Fruit fly (Drosophila melanogaster): ENCODE measurements around the gene Xport-A.
A peak's percentile ranks its signal among the peaks of the same experiment; 100 is the strongest.

Gene Xport-A

DNA sequence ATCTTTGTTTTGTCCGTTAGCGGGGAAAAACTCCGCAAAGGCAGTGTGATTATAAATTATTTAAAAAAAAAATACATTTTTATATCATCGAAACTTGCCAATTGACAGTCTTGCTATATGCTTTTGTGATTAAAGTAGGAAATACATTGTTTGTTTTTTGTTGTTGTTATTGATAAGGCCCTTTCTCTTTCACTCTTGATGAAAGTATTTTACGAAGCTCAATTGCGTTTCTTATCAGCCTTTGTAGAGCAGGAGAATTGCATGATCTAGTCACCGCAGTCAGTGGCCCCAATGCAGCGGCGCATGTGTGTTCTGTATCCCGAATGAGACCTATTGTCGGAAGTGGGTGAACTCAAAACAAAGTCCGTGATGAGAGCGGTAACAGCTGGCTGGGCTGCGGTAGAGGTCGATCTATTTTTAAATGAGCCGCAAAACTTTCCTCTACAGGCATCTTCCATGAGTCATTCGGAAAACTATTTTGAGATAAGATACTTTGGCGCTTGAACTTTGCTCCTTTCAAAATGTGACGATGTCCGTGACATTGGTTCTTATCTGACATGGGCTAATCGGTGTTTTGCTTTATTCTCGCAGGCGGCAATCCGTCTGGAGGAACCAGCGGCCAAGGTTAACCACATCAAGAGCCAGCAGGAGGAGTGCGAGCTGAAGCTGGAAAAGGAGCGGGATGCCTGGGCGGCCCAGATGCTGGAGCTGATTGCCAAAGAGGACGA, 4.7 kb downstream of the Xport-A start:
- TF ChIP-seq CG8478 (optimal IDR thresholded peaks at IDR 0.05) (no peak), CTCF (optimal IDR thresholded peaks at IDR 0.05) (no peak)

DNA sequence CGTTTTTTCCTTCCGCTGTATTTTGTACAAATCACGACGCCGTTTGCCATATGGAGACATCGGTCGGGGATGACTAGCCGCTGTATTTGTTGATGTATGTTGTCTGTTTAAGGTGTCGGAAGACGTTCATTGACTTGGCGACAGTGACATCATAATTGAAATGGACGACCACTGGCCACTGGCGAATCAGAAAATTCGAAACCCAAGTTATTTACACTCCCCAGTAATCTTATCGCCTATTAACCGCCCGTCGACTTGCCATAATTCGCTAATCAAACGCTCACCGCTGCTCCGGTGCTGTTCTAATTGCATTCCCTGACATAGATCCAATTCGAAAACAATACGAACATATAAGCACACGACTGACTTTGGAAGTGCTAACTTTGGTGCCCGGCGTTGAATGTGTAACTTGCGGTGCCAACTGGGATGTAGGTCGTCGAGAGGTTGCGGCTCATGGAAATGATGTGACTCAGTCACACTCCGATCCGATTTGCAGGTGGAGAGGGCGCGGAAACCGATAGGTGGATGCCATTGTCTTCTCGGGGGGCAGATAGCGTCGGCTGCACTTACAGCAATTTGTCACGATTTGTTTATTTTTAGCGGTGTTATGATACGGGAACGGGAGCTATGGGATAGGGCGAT, 5.5 kb downstream of the Xport-A start:
- TF ChIP-seq CG8478 (optimal IDR thresholded peaks at IDR 0.05): no peak
- no peak for TF ChIP-seq CTCF (optimal IDR thresholded peaks at IDR 0.05)

DNA sequence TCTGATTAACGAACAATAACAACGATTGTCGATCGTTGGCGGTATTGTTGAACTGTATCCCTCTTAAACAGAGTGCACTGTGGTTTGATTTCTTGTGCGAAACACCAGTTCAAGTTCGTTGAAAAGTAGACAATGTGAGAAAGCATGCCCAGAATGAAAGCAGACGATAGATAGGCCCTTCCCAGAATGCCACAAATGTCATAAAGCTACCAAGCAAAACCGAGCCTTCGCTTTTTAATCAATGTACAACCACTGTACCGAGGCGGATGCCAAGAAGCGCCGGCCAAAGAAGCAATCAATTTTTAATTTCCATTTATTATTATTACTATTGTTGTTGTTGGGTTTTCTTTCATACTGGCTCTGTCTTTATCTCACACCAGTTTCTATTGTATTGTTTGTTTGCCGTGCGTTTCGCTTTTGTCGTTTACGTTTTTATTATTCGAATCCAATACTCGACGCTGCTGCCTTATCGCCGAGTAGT, 6.3 kb downstream of the Xport-A start:
- TF ChIP-seq CTCF (optimal IDR thresholded peaks at IDR 0.05) (no peak), CG8478 (optimal IDR thresholded peaks at IDR 0.05) (no peak)

- no peak for TF ChIP-seq CTCF (optimal IDR thresholded peaks at IDR 0.05)
- TF ChIP-seq CG8478 (optimal IDR thresholded peaks at IDR 0.05): no peak
These were observed 9.2 kb downstream of the Xport-A start for dm6 chr3R:19905932-19906439.

dm6 chr3R:19904865-19905373, 10.3 kb downstream of the Xport-A start, which contains the start of the genes Surf6 and RhoGAP92B:
Gene Surf6, minus strand, starts transcription at chr3R:19904868.
Gene RhoGAP92B, plus strand, starts transcription at chr3R:19905164.
- TF ChIP-seq CG8478 (optimal IDR thresholded peaks at IDR 0.05) (no peak), CTCF (optimal IDR thresholded peaks at IDR 0.05) (peak in 1 of 2 experiments; percentile 9)

DNA sequence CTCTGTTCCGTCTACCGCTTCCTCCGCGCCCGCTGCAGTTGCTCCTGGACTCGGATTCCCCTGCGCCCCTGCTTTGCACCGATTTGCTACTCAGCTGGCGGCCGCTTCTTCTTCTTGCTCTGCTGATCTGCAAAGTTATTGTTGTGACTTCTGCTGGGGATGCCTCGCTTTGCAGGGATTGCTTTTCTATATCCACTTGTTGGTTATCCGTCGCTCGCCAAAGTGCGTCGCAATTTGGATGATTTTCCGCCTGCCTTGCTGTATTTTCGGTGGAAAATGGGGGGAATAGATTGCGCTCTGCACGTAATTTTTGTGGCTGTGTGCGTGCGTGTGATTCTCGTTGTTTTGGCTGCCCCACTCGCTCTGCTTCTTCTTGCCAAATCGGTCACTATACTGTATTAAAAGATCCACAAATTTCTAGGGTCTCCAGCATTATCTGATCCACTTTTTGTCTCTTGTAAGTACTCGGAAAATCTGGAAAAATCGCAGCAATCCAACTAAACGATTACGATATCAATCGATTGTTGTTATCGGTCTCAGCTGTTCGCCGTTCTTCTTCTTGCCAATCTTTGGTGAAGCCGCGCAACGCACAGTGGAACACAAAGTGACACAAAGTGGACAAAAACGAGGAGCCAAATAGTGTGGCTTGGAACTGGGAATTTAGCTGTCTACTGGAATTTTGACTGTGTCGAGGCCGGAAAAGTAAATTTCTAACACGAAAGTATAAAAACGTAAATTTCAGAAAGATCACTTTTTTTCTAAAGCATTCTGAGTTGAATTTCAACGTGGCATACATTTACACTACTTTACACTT, 12.1 kb downstream of the Xport-A start, which contains the start of gene ClpX:
TSS of gene ClpX (minus strand) at position 764 of the 814 bp plus-strand sequence.
- TF ChIP-seq CTCF (optimal IDR thresholded peaks at IDR 0.05) (no peak), CG8478 (optimal IDR thresholded peaks at IDR 0.05) (no peak)

DNA sequence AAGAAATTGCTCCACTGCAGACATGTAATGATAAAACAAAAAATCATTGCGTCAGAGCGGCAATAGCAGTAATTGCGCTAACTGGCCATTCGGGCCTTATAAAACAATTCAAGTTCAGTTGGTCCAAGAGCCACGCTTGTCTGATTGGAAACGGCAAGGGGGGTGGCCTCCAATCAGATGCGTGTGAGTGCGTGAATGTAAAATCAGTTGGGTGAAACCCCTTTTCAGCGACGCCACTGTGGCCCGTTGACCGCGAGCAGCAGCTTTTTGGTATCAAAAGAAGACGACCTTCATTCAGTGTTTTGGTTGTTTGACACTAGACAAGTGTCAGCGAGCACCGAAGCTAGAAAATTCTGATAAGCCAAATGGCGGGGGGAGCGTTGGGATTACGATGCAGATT, 12.9 kb downstream of the Xport-A start:
- no peak for TF ChIP-seq CG8478 (optimal IDR thresholded peaks at IDR 0.05)
- TF ChIP-seq CTCF (optimal IDR thresholded peaks at IDR 0.05): no peak

dm6 chr3R:19901742-19902141, 13.5 kb downstream of the Xport-A start:
- TF ChIP-seq CG8478 (optimal IDR thresholded peaks at IDR 0.05): no peak
- TF ChIP-seq CTCF (optimal IDR thresholded peaks at IDR 0.05): no peak

dm6 chr3R:19895305-19895704, 19.9 kb downstream of the Xport-A start:
- TF ChIP-seq CG8478 (optimal IDR thresholded peaks at IDR 0.05) (no peak), CTCF (optimal IDR thresholded peaks at IDR 0.05) (no peak)

DNA sequence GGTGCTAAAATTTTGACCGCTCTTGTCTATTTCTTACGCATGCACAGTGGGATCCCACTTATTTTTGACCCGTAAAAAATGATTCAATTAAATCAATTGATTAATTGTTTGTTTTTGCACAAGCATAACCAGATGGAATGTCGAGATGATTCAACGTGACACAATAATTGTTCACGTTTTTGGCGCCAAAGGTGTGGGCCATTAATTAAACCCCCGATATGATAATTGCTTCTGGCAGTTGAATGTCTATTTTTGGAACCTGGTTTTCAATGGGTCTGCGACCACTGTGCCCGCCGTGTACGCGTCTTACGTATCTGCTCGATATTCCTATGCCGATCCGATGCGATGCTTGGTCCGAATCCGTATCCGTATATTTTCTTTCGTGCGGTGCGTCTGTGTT, 23.2 kb downstream of the Xport-A start:
- no peak for TF ChIP-seq CG8478 (optimal IDR thresholded peaks at IDR 0.05)
- TF ChIP-seq CTCF (optimal IDR thresholded peaks at IDR 0.05): no peak

- TF ChIP-seq CTCF (optimal IDR thresholded peaks at IDR 0.05) (no peak), CG8478 (optimal IDR thresholded peaks at IDR 0.05) (no peak)
These were observed 23.8 kb downstream of the Xport-A start for dm6 chr3R:19891363-19891762.

DNA sequence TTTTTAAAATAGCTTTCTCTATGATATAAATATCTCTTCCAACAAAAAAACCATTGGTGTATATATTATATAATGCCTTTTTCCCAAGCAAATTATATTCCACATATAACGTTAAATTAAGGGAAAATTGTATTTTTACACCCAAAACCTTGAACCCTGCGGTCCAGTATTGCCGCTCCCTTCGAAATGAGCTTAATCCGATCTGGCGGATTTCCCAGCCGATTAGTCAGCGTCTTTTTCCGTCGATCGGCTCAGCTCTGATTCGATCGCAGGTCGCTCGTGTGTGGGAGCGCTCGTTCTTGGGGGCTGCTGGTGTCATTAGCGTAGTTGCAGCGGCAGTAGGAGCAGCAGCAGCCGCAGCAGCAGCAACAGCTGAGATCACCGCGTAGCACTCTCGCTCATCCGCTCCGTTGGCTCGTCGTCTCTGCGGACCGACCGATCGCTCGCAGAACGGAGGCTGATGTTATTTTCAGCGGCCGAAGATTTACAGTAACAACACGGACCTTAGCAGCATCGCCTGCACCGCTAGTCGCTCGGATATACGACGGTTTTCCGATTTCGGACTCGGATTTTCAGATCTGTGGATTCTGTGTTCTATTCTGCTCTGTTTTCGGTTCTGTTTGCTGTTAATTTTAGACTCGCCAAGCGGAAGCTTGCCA, 24.7 kb downstream of the Xport-A start, which contains the start of gene CG4733:
TSS of gene CG4733 (plus strand) at position 350 of the 659 bp plus-strand sequence.
- TF ChIP-seq CG8478 (optimal IDR thresholded peaks at IDR 0.05) (no peak), CTCF (optimal IDR thresholded peaks at IDR 0.05) (no peak)

DNA sequence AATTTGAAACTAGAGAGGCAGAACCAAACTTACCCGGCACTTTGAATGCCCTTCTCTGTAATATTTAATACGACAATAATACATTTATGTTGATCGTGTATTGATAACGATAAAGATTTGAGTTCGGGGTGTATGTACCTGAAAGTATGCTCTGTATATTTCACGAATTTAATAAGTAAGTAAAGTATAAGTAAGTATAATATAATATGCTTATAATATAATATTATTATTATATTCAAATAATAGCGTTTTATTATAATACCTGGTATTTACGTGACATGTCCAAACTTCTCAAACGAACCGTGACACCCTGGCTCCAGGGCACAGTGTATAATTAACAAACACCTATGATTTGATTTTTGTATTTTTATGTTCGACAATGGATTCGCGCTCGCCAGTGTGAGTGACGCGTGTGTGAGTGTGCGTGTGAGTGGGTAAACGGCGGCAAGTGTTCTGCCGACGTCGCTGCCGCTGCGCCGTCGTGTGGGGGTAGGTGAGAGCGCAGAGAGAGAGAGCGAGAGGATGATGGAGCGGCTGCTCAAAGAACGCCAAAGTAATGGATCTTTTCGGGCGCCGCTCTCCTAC, 25.5 kb downstream of the Xport-A start:
- TF ChIP-seq CG8478 (optimal IDR thresholded peaks at IDR 0.05): no peak
- TF ChIP-seq CTCF (optimal IDR thresholded peaks at IDR 0.05): no peak
